Worm (Caenorhabditis elegans): ENCODE data around the gene F09C12.8.

F09C12.8 gene

ce11 chrII:5091640-5092243 lies 20.4 kb upstream of the F09C12.8 start, which contains the start of gene pld-1 (continued):
- TF ChIP-seq ZK185.1 (tag; optimal IDR thresholded peaks at IDR 0.05; ENCODE audit: poor library complexity, severe bottlenecking) (no peak), nhr-120 (GFP tag; IDR thresholded peaks at IDR 0.05) (no peak), lsl-1 (GFP tag; optimal IDR thresholded peaks at IDR 0.05) (peak; percentile 97), nhr-179 (tag; optimal IDR thresholded peaks at IDR 0.05) (no peak), tlf-1 (GFP tag; optimal IDR thresholded peaks at IDR 0.05) (no peak), ztf-18 (tag; optimal IDR thresholded peaks at IDR 0.05) (no peak), xnd-1 (tag; optimal IDR thresholded peaks at IDR 0.05) (peak; percentile 93), T26A5.8 (tag; optimal IDR thresholded peaks at IDR 0.05) (no peak), akir-1 (GFP tag; optimal IDR thresholded peaks at IDR 0.05) (no peak), madf-10 (tag; optimal IDR thresholded peaks at IDR 0.05) (no peak)

ce11 chrII:5092362-5093281 lies 19.6 kb upstream of the F09C12.8 start, which contains the start of gene C04G6.2:
C04G6.2 (plus strand) TSS chrII:5093231.
- TF ChIP-seq lsy-27 (tag; optimal IDR thresholded peaks at IDR 0.05; ENCODE audit: borderline replicate concordance, insufficient read depth): no peak
- TF ChIP-seq pha-4 (tag; optimal IDR thresholded peaks at IDR 0.05): peak; percentile 48
- TF ChIP-seq F55B11.4 (tag; optimal IDR thresholded peaks at IDR 0.05; ENCODE audit: borderline replicate concordance, insufficient read depth): no peak
- TF ChIP-seq attf-5 (GFP tag; optimal IDR thresholded peaks at IDR 0.05): peak; percentile 56
- no peak for TF ChIP-seq C06A6.2 (GFP tag; conservative IDR thresholded peaks at IDR 0.05)
- no peak for TF ChIP-seq zfh-2 (GFP tag; conservative IDR thresholded peaks at IDR 0.05)
- TF ChIP-seq B0035.1 (tag; optimal IDR thresholded peaks at IDR 0.05): no peak
- peak; percentile 52 for TF ChIP-seq nhr-80 (tag; optimal IDR thresholded peaks at IDR 0.05)
- TF ChIP-seq hmg-1.2 (GFP tag; IDR thresholded peaks at IDR 0.05): peak; percentile 92; the same call in 1 of the 2 replicates
- TF ChIP-seq nfya-1 (tag; optimal IDR thresholded peaks at IDR 0.05; ENCODE audit: borderline replicate concordance, insufficient read depth): no peak
- TF ChIP-seq T07F8.4 (tag; optimal IDR thresholded peaks at IDR 0.05): no peak
- no peak for TF ChIP-seq F52B5.7 (tag; optimal IDR thresholded peaks at IDR 0.05)
- TF ChIP-seq B0336.3 (GFP tag; IDR thresholded peaks at IDR 0.05): no peak
- no peak for TF ChIP-seq F37B4.10 (GFP tag; IDR thresholded peaks at IDR 0.05)

ce11 chrII:5093945-5094344 lies 18.2 kb upstream of the F09C12.8 start, which contains the start of gene C04G6.13:
C04G6.13 (plus strand) TSS chrII:5094245.
- TF ChIP-seq nfyb-1 (GFP tag; IDR thresholded peaks at IDR 0.05) (no peak), Y95B8A.8 (GFP tag; IDR thresholded peaks at IDR 0.05) (no peak), nfya-2 (GFP tag; IDR thresholded peaks at IDR 0.05) (no peak), attf-5 (GFP tag; optimal IDR thresholded peaks at IDR 0.05) (no peak), nhr-27 (tag; optimal IDR thresholded peaks at IDR 0.05) (no peak), F10E7.11 (tag; optimal IDR thresholded peaks at IDR 0.05) (no peak), unc-130 (GFP tag; optimal IDR thresholded peaks at IDR 0.05) (no peak), Y67H2A.10 (GFP tag; conservative IDR thresholded peaks at IDR 0.05) (no peak), lin-26 (GFP tag; IDR thresholded peaks at IDR 0.05) (no peak), athp-1 (tag; optimal IDR thresholded peaks at IDR 0.05) (no peak)

All from whole organism, young adult.